Worm (Caenorhabditis elegans) whole organism, late embryonic: Measurements from ENCODE around the gene F22E5.1.
"Not testable (repeated sequence)": the region's sequence is repeated elsewhere in the genome, so short reads cannot be mapped to it uniquely, and the experiment has no call there.

Source experiments
- C08G9.2 ChIP-seq: sonication (generic microtip); optimal IDR thresholded peaks from 2 replicates; lab custom pipeline; 2016; ENCODE audit warnings: mild to moderate bottlenecking, missing genetic modification characterization, moderate library complexity, missing compliant biosample characterization
- C38D4.7 ChIP-seq: fragments of 200-800 bp; sonication (Bioruptor generic); optimal IDR thresholded peaks from 2 replicates; lab custom pipeline; 2018; ENCODE audit warnings: mild to moderate bottlenecking, missing genetic modification characterization, moderate library complexity, missing compliant biosample characterization
- K02D7.2 ChIP-seq: sonication (generic microtip); optimal IDR thresholded peaks from 2 replicates; lab custom pipeline; 2017; ENCODE audit warnings: mild to moderate bottlenecking, missing genetic modification characterization, missing compliant biosample characterization
- K09A11.1 ChIP-seq: sonication (generic microtip); optimal IDR thresholded peaks from 2 replicates; lab custom pipeline; 2017; ENCODE audit warnings: antibody characterized with exemption, mild to moderate bottlenecking, missing genetic modification characterization, missing compliant biosample characterization; ENCODE audit not compliant: insufficient read depth
- T23F11.4 ChIP-seq: fragments of 200-800 bp; sonication (Bioruptor generic); optimal IDR thresholded peaks from 2 replicates; lab custom pipeline; 2018; ENCODE audit warnings: mild to moderate bottlenecking, missing genetic modification characterization, missing compliant biosample characterization
- Y22D7AL.16 ChIP-seq: sonication (generic microtip); optimal IDR thresholded peaks from 2 replicates; lab custom pipeline; 2016; ENCODE audit warnings: missing genetic modification characterization, missing compliant biosample characterization
- ahr-1 ChIP-seq: sonication (generic microtip); optimal IDR thresholded peaks from 2 replicates; lab custom pipeline; 2016; ENCODE audit warnings: missing genetic modification characterization, missing compliant biosample characterization
- ama-1 ChIP-seq: fragments of 150-350 bp; optimal IDR thresholded peaks from 2 replicates; lab custom pipeline; 2014
- ceh-18 ChIP-seq: sonication (generic microtip); optimal IDR thresholded peaks from 2 replicates; lab custom pipeline; 2016; ENCODE audit warnings: missing genetic modification characterization, missing compliant biosample characterization
- ceh-2 ChIP-seq: sonication (generic microtip); optimal IDR thresholded peaks from 2 replicates; lab custom pipeline; 2016; ENCODE audit warnings: missing genotype, missing genetic modification characterization, missing compliant biosample characterization
- ceh-24 ChIP-seq: sonication (generic microtip); optimal IDR thresholded peaks from 2 replicates; lab custom pipeline; 2016; ENCODE audit warnings: mild to moderate bottlenecking, missing genetic modification characterization, missing compliant biosample characterization
- ceh-31 ChIP-seq: sonication (generic microtip); optimal IDR thresholded peaks from 2 replicates; lab custom pipeline; 2016; ENCODE audit warnings: missing genetic modification characterization, missing compliant biosample characterization
- ceh-34 ChIP-seq: sonication (generic microtip); optimal IDR thresholded peaks from 2 replicates; lab custom pipeline; 2016; ENCODE audit warnings: mild to moderate bottlenecking, missing genetic modification characterization, missing compliant biosample characterization
- ceh-48 ChIP-seq: sonication (generic microtip); optimal IDR thresholded peaks from 2 replicates; lab custom pipeline; 2016; ENCODE audit warnings: missing genetic modification characterization, inconsistent platforms, missing compliant biosample characterization
- ceh-6 ChIP-seq: fragments of 200-800 bp; sonication (Bioruptor generic); optimal IDR thresholded peaks from 2 replicates; lab custom pipeline; 2018; ENCODE audit warnings: mild to moderate bottlenecking, missing genetic modification characterization, missing compliant biosample characterization
- che-1 ChIP-seq: sonication (generic microtip); optimal IDR thresholded peaks from 2 replicates; lab custom pipeline; 2016; ENCODE audit warnings: mild to moderate bottlenecking, missing genetic modification characterization, missing compliant biosample characterization
- dmd-4 ChIP-seq: sonication (generic microtip); optimal IDR thresholded peaks from 2 replicates; lab custom pipeline; 2016; ENCODE audit warnings: borderline replicate concordance, missing genetic modification characterization, missing compliant biosample characterization
- dve-1 ChIP-seq: sonication (generic microtip); optimal IDR thresholded peaks from 2 replicates; lab custom pipeline; 2017; ENCODE audit warnings: antibody characterized with exemption, mild to moderate bottlenecking, missing genetic modification characterization, missing compliant biosample characterization
- elt-4 ChIP-seq: sonication (generic microtip); optimal IDR thresholded peaks from 2 replicates; lab custom pipeline; 2016; ENCODE audit warnings: missing genetic modification characterization, missing compliant biosample characterization
- ets-4 ChIP-seq: sonication (generic microtip); optimal IDR thresholded peaks from 2 replicates; lab custom pipeline; 2016; ENCODE audit warnings: missing genetic modification characterization, missing compliant biosample characterization
- fax-1 ChIP-seq: sonication (generic microtip); optimal IDR thresholded peaks from 2 replicates; lab custom pipeline; 2016; ENCODE audit warnings: missing genotype, missing genetic modification characterization, missing compliant biosample characterization
- fkh-10 ChIP-seq: fragments of 150-350 bp; optimal IDR thresholded peaks from 2 replicates; lab custom pipeline; 2014; ENCODE audit warnings: missing biosample characterization, missing genetic modification reagents, missing genetic modification characterization
- fkh-6 ChIP-seq: sonication (generic microtip); optimal IDR thresholded peaks from 2 replicates; lab custom pipeline; 2016; ENCODE audit warnings: missing genetic modification characterization, missing compliant biosample characterization
- hlh-30 ChIP-seq: sonication (generic microtip); optimal IDR thresholded peaks from 2 replicates; lab custom pipeline; 2017; ENCODE audit warnings: antibody characterized with exemption, missing genetic modification characterization, missing compliant biosample characterization; ENCODE audit not compliant: insufficient read depth
- hlh-6 ChIP-seq: sonication (generic microtip); optimal IDR thresholded peaks from 2 replicates; lab custom pipeline; 2016; ENCODE audit warnings: missing genotype, missing genetic modification characterization, missing compliant biosample characterization
- hlh-8 ChIP-seq: sonication (generic microtip); optimal IDR thresholded peaks from 2 replicates; lab custom pipeline; 2016; ENCODE audit warnings: missing genotype, missing genetic modification characterization, missing compliant biosample characterization
- lin-11 ChIP-seq: fragments of 200-800 bp; sonication (Bioruptor generic); optimal IDR thresholded peaks from 2 replicates; lab custom pipeline; 2018; ENCODE audit warnings: mild to moderate bottlenecking, missing genetic modification characterization, missing compliant biosample characterization
- madf-2 ChIP-seq: sonication (generic microtip); optimal IDR thresholded peaks from 2 replicates; lab custom pipeline; 2017; ENCODE audit warnings: missing genetic modification characterization, missing compliant biosample characterization
- mec-3 ChIP-seq: sonication (generic microtip); optimal IDR thresholded peaks from 2 replicates; lab custom pipeline; 2016; ENCODE audit warnings: borderline replicate concordance, missing genetic modification characterization, missing compliant biosample characterization
- nfya-1 ChIP-seq: sonication (generic microtip); optimal IDR thresholded peaks from 2 replicates; lab custom pipeline; 2017; ENCODE audit warnings: missing genetic modification characterization, mild to moderate bottlenecking, missing compliant biosample characterization, antibody characterized with exemption, moderate library complexity
- nhr-232 ChIP-seq: sonication (generic microtip); optimal IDR thresholded peaks from 2 replicates; lab custom pipeline; 2016; ENCODE audit warnings: missing genetic modification characterization, missing compliant biosample characterization
- npax-4 ChIP-seq: sonication (generic microtip); optimal IDR thresholded peaks from 2 replicates; lab custom pipeline; 2016; ENCODE audit warnings: missing genetic modification characterization, missing compliant biosample characterization
- pha-4 ChIP-seq: fragments of 150-350 bp; optimal IDR thresholded peaks from 2 replicates; lab custom pipeline; 2018; ENCODE audit warnings: missing biosample characterization, missing genetic modification reagents, missing genetic modification characterization
- ref-2 ChIP-seq: sonication (generic microtip); optimal IDR thresholded peaks from 2 replicates; lab custom pipeline; 2016; ENCODE audit warnings: missing genetic modification characterization, missing compliant biosample characterization
- rnt-1 ChIP-seq: sonication (generic microtip); optimal IDR thresholded peaks from 2 replicates; lab custom pipeline; 2016; ENCODE audit warnings: missing genetic modification characterization, missing compliant biosample characterization
- sdc-2 ChIP-seq: sonication (generic microtip); optimal IDR thresholded peaks from 2 replicates; lab custom pipeline; 2016; ENCODE audit warnings: missing genotype, missing genetic modification characterization, missing compliant biosample characterization
- unc-42 ChIP-seq: sonication (generic microtip); optimal IDR thresholded peaks from 2 replicates; lab custom pipeline; 2016; ENCODE audit warnings: missing genotype, missing genetic modification characterization, missing compliant biosample characterization
- unc-55 ChIP-seq: sonication (generic microtip); optimal IDR thresholded peaks from 2 replicates; lab custom pipeline; 2017; ENCODE audit warnings: missing biosample characterization, missing genetic modification reagents, missing genetic modification characterization
- zip-5 ChIP-seq: sonication (generic microtip); optimal IDR thresholded peaks from 2 replicates; lab custom pipeline; 2016; ENCODE audit warnings: missing genetic modification characterization, missing compliant biosample characterization
- ztf-16 ChIP-seq: sonication (generic microtip); optimal IDR thresholded peaks from 2 replicates; lab custom pipeline; 2017; ENCODE audit warnings: missing genetic modification characterization, missing compliant biosample characterization

F22E5.1 gene

DNA sequence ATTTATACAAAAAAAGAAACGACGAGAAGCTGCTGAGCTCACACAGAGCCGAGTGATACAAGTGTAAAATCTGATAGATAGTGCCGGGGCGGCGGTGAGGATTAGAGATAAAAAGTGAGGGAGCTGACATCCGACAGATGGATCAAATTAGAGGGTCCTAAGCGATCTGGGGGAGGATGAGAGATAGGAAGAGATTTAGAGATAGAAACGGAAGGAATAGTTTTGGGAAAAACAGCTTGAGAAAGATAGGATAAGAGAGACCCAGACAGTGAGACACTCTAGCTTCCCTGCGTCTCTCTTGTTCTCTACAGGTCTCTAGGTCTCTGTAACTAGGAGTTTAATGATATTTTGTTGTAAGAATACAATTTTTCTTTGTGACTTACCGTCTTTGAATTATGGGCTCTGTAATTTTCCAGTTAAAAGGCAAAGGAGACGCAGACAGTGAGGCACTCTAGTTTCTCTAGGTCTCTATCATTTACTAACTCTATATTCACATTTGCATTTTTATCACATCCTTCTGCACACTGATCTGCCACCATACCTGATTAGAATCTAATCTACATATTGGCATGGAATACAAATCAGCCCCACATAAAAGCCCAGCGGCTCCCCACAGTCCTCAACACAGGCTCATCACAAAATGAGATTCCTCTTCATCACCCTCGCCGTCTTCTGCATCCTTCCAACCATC, 13.6 kb downstream of the F22E5.1 start, which contains the start of the genes sup-9 and nspf-1:
sup-9 (minus strand) TSS at position 43 of the 691 bp plus-strand sequence.
nspf-1 (plus strand) TSS at position 641 of the 691 bp plus-strand sequence.
- TF ChIP-seq ceh-18 (peak; percentile 36), unc-42 (tag; lab: Kevin White, UChicago) (peak; percentile 45), fkh-6 (tag; lab: Kevin White, UChicago) (no peak), C08G9.2 (no peak), rnt-1 (tag; lab: Kevin White, UChicago) (no peak), T23F11.4 (GFP tag; lab: Kevin White, UChicago) (no peak), C38D4.7 (no peak), pha-4 (tag; lab: Kevin White, UChicago) (no peak), hlh-30 (no peak), hlh-6 (tag; lab: Kevin White, UChicago) (no peak), dve-1 (tag; lab: Kevin White, UChicago) (no peak), lin-11 (tag; lab: Kevin White, UChicago) (no peak), ceh-6 (GFP tag; lab: Kevin White, UChicago) (no peak), ztf-16 (no peak), elt-4 (tag; lab: Kevin White, UChicago) (no peak), nhr-232 (tag; lab: Kevin White, UChicago) (no peak), sdc-2 (tag; lab: Kevin White, UChicago) (no peak), ama-1 (no peak), K09A11.1 (tag; lab: Kevin White, UChicago) (no peak), madf-2 (no peak), unc-55 (GFP tag; lab: Kevin White, UChicago) (peak; percentile 35), K02D7.2 (tag; lab: Kevin White, UChicago) (no peak), ets-4 (tag; lab: Kevin White, UChicago) (no peak), ceh-31 (tag; lab: Kevin White, UChicago) (no peak), hlh-8 (tag; lab: Kevin White, UChicago) (peak; percentile 52), dmd-4 (tag; lab: Kevin White, UChicago) (no peak)

ce11 chrII:2688616-2689015, 15.0 kb downstream of the F22E5.1 start, which contains the start of gene nspf-2:
nspf-2 (plus strand) TSS chrII:2688916.
- not testable (repeated sequence) for TF ChIP-seq npax-4; lin-11 (tag; lab: Kevin White, UChicago); Y22D7AL.16
- TF ChIP-seq, all 69 proteins: peak for 0; not testable (repeated sequence) for 69

ce11 chrII:2690080-2690479, 16.5 kb downstream of the F22E5.1 start, which contains the start of gene nspf-3:
nspf-3 (minus strand) TSS chrII:2690180.
- TF ChIP-seq ceh-24 (tag; lab: Kevin White, UChicago): no peak
- TF ChIP-seq fax-1 (tag; lab: Kevin White, UChicago): no peak
- TF ChIP-seq, all 69 proteins: peak for 0

- no peak for TF ChIP-seq zip-5 (tag; lab: Kevin White, UChicago)
- no peak for TF ChIP-seq T23F11.4 (GFP tag; lab: Kevin White, UChicago)
- TF ChIP-seq ceh-34 (tag; lab: Kevin White, UChicago): no peak
- no peak for TF ChIP-seq hlh-30
- TF ChIP-seq fkh-10 (GFP tag; lab: Kevin White, UChicago): no peak
- no peak for TF ChIP-seq ceh-48
- no peak for TF ChIP-seq ets-4 (tag; lab: Kevin White, UChicago)
- TF ChIP-seq nfya-1: no peak
- no peak for TF ChIP-seq hlh-6 (tag; lab: Kevin White, UChicago)
- TF ChIP-seq che-1 (tag; lab: Kevin White, UChicago): no peak
- no peak for TF ChIP-seq ceh-2 (tag; lab: Kevin White, UChicago)
- TF ChIP-seq K02D7.2 (tag; lab: Kevin White, UChicago): no peak
- no peak for TF ChIP-seq ahr-1 (tag; lab: Kevin White, UChicago)
- TF ChIP-seq ref-2 (tag; lab: Kevin White, UChicago): no peak
- no peak for TF ChIP-seq mec-3
- no peak for TF ChIP-seq nhr-232 (tag; lab: Kevin White, UChicago)
These were observed 18.9 kb downstream of the F22E5.1 start, which contains the start of gene set-11 for ce11 chrII:2692476-2692875. set-11 (minus strand) TSS chrII:2692576.
